Fruit fly (Drosophila melanogaster): Measurements from ENCODE around the gene CG9281.

The CG9281 gene

DNA sequence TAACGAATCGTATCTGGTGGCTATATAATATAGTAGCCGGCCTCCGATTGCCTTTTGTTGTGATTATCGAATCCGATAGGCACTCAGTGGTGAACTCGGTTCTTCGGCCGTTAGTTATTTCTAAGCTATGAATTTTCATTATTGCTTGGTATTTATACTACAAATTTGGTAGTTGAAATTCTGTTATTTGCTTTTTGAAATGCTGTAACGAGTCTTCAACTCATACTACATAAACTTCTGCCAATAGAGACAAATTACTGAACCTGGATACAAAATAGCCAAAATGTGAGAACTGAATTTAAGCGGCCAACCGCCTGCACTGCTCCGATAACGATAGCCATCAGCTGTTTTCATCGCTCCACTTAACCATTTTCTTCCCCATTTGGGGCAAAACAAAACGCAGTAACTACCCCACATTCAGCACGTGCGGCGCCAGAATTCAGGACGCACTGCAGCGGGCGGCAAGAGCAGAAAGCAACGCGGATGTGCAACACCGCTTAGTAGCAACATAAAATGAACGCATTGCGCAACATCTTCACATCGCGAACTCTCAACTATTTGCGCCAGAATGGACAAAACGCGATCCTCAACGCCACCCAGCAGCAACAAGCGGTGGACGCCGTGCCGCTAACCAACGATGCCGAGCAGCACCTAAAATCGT lies 28.7 kb upstream of the CG9281 start, which contains the start of the genes CG11679 and CG8206 (continued):
- TF ChIP-seq caup (GFP tag; optimal IDR thresholded peaks at IDR 0.05; ENCODE audit: severe bottlenecking) (no peak), slbo (GFP tag; IDR thresholded peaks at IDR 0.05) (no peak), aop (GFP tag; IDR thresholded peaks at IDR 0.05) (no peak), Oaz (GFP tag; IDR thresholded peaks at IDR 0.05) (no peak), CG4424 (GFP tag; optimal IDR thresholded peaks at IDR 0.05) (no peak), CG6175 (GFP tag; IDR thresholded peaks at IDR 0.05) (no peak), CG33557 (GFP tag; optimal IDR thresholded peaks at IDR 0.05) (no peak), CG17359 (tag; optimal IDR thresholded peaks at IDR 0.05) (no peak), ranshi (GFP tag; IDR thresholded peaks at IDR 0.05) (peak; percentile 39; the same call in 1 of the 2 replicates), NC2β (GFP tag; optimal IDR thresholded peaks at IDR 0.05) (no peak), CG18619 (GFP tag; optimal IDR thresholded peaks at IDR 0.05) (peak; percentile 9), Antp (GFP tag; optimal IDR thresholded peaks at IDR 0.05) (peak; percentile 59), Stat92E (GFP tag; optimal IDR thresholded peaks at IDR 0.05) (no peak), dpn (GFP tag; optimal IDR thresholded peaks at IDR 0.05) (peak in 1 of 2 experiments; percentile 23), bcd (GFP tag; optimal IDR thresholded peaks at IDR 0.05) (peak; percentile 33), CG10543 (GFP tag; optimal IDR thresholded peaks at IDR 0.05) (peak; percentile 34), CG2889 (GFP tag; IDR thresholded peaks at IDR 0.05) (no peak), CG7928 (GFP tag; optimal IDR thresholded peaks at IDR 0.05) (no peak), CG7987 (GFP tag; optimal IDR thresholded peaks at IDR 0.05) (no peak), Hr3 (GFP tag; optimal IDR thresholded peaks at IDR 0.05) (peak; percentile 14), CG11247 (GFP tag; IDR thresholded peaks at IDR 0.05) (no peak), nom (GFP tag; optimal IDR thresholded peaks at IDR 0.05) (no peak), cg (GFP tag; optimal IDR thresholded peaks at IDR 0.05) (no peak), grn (GFP tag; optimal IDR thresholded peaks at IDR 0.05) (no peak), Fer3 (tag; optimal IDR thresholded peaks at IDR 0.05) (peak; percentile 3), dysf (GFP tag; IDR thresholded peaks at IDR 0.05) (peak; percentile 41; the same call in 1 of the 3 replicates), Sox100B (GFP tag; optimal IDR thresholded peaks at IDR 0.05) (no peak), kni (GFP tag; optimal IDR thresholded peaks at IDR 0.05) (peak; percentile 87), kay (GFP tag; optimal IDR thresholded peaks at IDR 0.05) (no peak), Hmx (GFP tag; optimal IDR thresholded peaks at IDR 0.05) (no peak), tio (GFP tag; optimal IDR thresholded peaks at IDR 0.05) (no peak), org-1 (GFP tag; optimal IDR thresholded peaks at IDR 0.05) (no peak), pfk (GFP tag; optimal IDR thresholded peaks at IDR 0.05) (no peak), ind (GFP tag; optimal IDR thresholded peaks at IDR 0.05) (peak; percentile 30), CG1603 (tag; optimal IDR thresholded peaks at IDR 0.05) (peak; percentile 62), nerfin-1 (tag; optimal IDR thresholded peaks at IDR 0.05) (peak; percentile 8), Awh (GFP tag; IDR thresholded peaks at IDR 0.05) (no peak), CG12659 (GFP tag; optimal IDR thresholded peaks at IDR 0.05) (peak; percentile 2), CG17912 (GFP tag; optimal IDR thresholded peaks at IDR 0.05) (peak; percentile 9), CG4730 (GFP tag; IDR thresholded peaks at IDR 0.05) (no peak), run (tag; optimal IDR thresholded peaks at IDR 0.05) (no peak), CG8388 (GFP tag; optimal IDR thresholded peaks at IDR 0.05) (no peak), D19B (GFP tag; optimal IDR thresholded peaks at IDR 0.05) (no peak), tap (tag; optimal IDR thresholded peaks at IDR 0.05) (no peak), ash1 (GFP tag; optimal IDR thresholded peaks at IDR 0.05) (no peak), ap (GFP tag; IDR thresholded peaks at IDR 0.05) (no peak), CG17829 (tag; optimal IDR thresholded peaks at IDR 0.05) (peak; percentile 23), az2 (GFP tag; optimal IDR thresholded peaks at IDR 0.05) (no peak), CG7556 (GFP tag; optimal IDR thresholded peaks at IDR 0.05) (no peak), CG6683 (GFP tag; optimal IDR thresholded peaks at IDR 0.05) (no peak)

All from whole organism, embryonic.